Worm (Caenorhabditis elegans): Measurements from ENCODE around the gene idpc-1.

ce11 chrIII:11443408-11443994 lies 16.5 kb downstream of the idpc-1 start:
- TF ChIP-seq elt-1 (tag; optimal IDR thresholded peaks at IDR 0.05; ENCODE audit: borderline replicate concordance, insufficient read depth): no peak
- no peak for TF ChIP-seq elt-3 (tag; optimal IDR thresholded peaks at IDR 0.05)
- TF ChIP-seq ztf-11 (tag; optimal IDR thresholded peaks at IDR 0.05): no peak
- TF ChIP-seq nhr-237 (tag; optimal IDR thresholded peaks at IDR 0.05): no peak
- TF ChIP-seq ces-1 (GFP tag; optimal IDR thresholded peaks at IDR 0.05): no peak
- TF ChIP-seq nhr-76 (tag; optimal IDR thresholded peaks at IDR 0.05): no peak
